Fruit fly (Drosophila melanogaster): Measurements from ENCODE around the gene CG5455.

Gene CG5455

DNA sequence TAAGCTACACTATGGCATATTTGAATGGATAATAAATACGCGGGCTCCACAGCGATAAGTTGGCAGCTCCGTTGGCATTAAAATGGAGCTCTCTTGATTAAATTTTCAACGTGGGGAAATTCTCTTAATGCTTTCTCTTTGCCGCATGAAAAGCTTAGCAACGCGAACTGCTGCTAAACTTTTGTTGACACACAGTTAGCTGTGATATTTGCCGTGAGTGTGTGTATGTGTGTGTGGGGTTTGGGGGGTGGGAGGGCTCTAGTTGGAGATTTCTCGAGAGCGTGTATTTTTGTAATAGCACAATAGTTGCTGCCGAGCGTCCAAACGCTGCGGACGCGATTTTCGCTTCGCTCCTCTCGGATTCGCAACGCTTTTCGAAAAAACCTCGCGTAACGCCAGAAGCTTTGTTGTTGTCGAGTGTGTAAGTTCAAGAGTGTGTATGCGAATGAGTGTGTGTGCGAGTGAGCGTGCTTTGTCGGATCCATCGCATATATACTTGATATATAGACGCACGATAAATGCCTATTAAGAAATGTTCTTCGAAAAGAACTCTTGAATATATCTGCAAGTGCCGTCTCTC is at the start of gene CG5455 (continued):
- TF ChIP-seq CG13123 (GFP tag; optimal IDR thresholded peaks at IDR 0.05) (no peak), CG4282 (GFP tag; optimal IDR thresholded peaks at IDR 0.05) (no peak), az2 (GFP tag; optimal IDR thresholded peaks at IDR 0.05) (no peak), cwo (GFP tag; optimal IDR thresholded peaks at IDR 0.05) (peak; percentile 71), CG17328 (GFP tag; IDR thresholded peaks at IDR 0.05) (0 out of 2 replicates have a peak, but pooled peaks have one; percentile 29), CG16815 (GFP tag; optimal IDR thresholded peaks at IDR 0.05) (no peak), HLH54F (GFP tag; optimal IDR thresholded peaks at IDR 0.05) (no peak), CG3407 (GFP tag; optimal IDR thresholded peaks at IDR 0.05) (no peak), ewg (GFP tag; optimal IDR thresholded peaks at IDR 0.05) (no peak), crol (GFP tag; IDR thresholded peaks at IDR 0.05) (peak; percentile 94), CG13624 (GFP tag; optimal IDR thresholded peaks at IDR 0.05) (no peak), CG31388 (GFP tag; optimal IDR thresholded peaks at IDR 0.05) (no peak), CG3065 (GFP tag; optimal IDR thresholded peaks at IDR 0.05) (no peak), CTCF (GFP tag; optimal IDR thresholded peaks at IDR 0.05) (no peak), jumu (GFP tag; optimal IDR thresholded peaks at IDR 0.05) (no peak), sens-2 (GFP tag; IDR thresholded peaks at IDR 0.05) (peak; percentile 45; the same call in 1 of the 2 replicates), Max (GFP tag; optimal IDR thresholded peaks at IDR 0.05) (no peak), nerfin-1 (tag; optimal IDR thresholded peaks at IDR 0.05) (no peak), Bteb2 (GFP tag; optimal IDR thresholded peaks at IDR 0.05) (peak; percentile 7), Taf1 (GFP tag; IDR thresholded peaks at IDR 0.05) (peak; percentile 28; the same call in 1 of the 2 replicates), CG6689 (GFP tag; IDR thresholded peaks at IDR 0.05) (no peak), zen2 (GFP tag; IDR thresholded peaks at IDR 0.05; ENCODE audit: partially characterized antibody) (peak; percentile 57; the same call in 1 of the 3 replicates), lmd (GFP tag; IDR thresholded peaks at IDR 0.05) (no peak; the same call in 1 of the 2 replicates), bcd (GFP tag; optimal IDR thresholded peaks at IDR 0.05) (peak; percentile 37), BEAF-32 (GFP tag; optimal IDR thresholded peaks at IDR 0.05) (no peak), CG17829 (tag; optimal IDR thresholded peaks at IDR 0.05) (no peak), fd102C (GFP tag; optimal IDR thresholded peaks at IDR 0.05) (no peak), CG7928 (GFP tag; optimal IDR thresholded peaks at IDR 0.05) (no peak), CG17612 (GFP tag; IDR thresholded peaks at IDR 0.05) (peak; percentile 24; the same call in 1 of the 2 replicates), phol (tag; optimal IDR thresholded peaks at IDR 0.05) (no peak), pros (GFP tag; optimal IDR thresholded peaks at IDR 0.05) (no peak), MTF-1 (GFP tag; optimal IDR thresholded peaks at IDR 0.05; ENCODE audit: borderline replicate concordance) (peak; percentile 67), CG7372 (GFP tag; IDR thresholded peaks at IDR 0.05) (no peak), Fer1 (GFP tag; optimal IDR thresholded peaks at IDR 0.05) (peak; percentile 74), CG1529 (GFP tag; optimal IDR thresholded peaks at IDR 0.05) (no peak), Sox102F (GFP tag; optimal IDR thresholded peaks at IDR 0.05) (peak; percentile 7), CG1602 (GFP tag; optimal IDR thresholded peaks at IDR 0.05) (no peak), dpn (GFP tag; optimal IDR thresholded peaks at IDR 0.05) (no peak), tgo (GFP tag; IDR thresholded peaks at IDR 0.05) (no peak; the same call in 2 of the 3 replicates), CG14667 (GFP tag; IDR thresholded peaks at IDR 0.05) (no peak), Doc2 (GFP tag; IDR thresholded peaks at IDR 0.05) (no peak), Adf1 (GFP tag; IDR thresholded peaks at IDR 0.05) (peak; percentile 84), gsb (GFP tag; IDR thresholded peaks at IDR 0.05) (no peak), wor (GFP tag; IDR thresholded peaks at IDR 0.05) (no peak), inv (GFP tag; IDR thresholded peaks at IDR 0.05; ENCODE audit: partially characterized antibody) (peak; percentile 22; the same call in 1 of the 2 replicates), CG18764 (GFP tag; optimal IDR thresholded peaks at IDR 0.05) (no peak), kay (GFP tag; optimal IDR thresholded peaks at IDR 0.05) (peak; percentile 37), sqz (GFP tag; optimal IDR thresholded peaks at IDR 0.05) (no peak), hbn (GFP tag; IDR thresholded peaks at IDR 0.05; ENCODE audit: partially characterized antibody) (peak; percentile 37), grn (GFP tag; optimal IDR thresholded peaks at IDR 0.05) (no peak), Eip74EF (GFP tag; optimal IDR thresholded peaks at IDR 0.05) (peak in 1 of 2 experiments; percentile 31)
